Comparison of ENCODE assay signal across 2 fruit fly cellular contexts in the genomic region with DNA sequence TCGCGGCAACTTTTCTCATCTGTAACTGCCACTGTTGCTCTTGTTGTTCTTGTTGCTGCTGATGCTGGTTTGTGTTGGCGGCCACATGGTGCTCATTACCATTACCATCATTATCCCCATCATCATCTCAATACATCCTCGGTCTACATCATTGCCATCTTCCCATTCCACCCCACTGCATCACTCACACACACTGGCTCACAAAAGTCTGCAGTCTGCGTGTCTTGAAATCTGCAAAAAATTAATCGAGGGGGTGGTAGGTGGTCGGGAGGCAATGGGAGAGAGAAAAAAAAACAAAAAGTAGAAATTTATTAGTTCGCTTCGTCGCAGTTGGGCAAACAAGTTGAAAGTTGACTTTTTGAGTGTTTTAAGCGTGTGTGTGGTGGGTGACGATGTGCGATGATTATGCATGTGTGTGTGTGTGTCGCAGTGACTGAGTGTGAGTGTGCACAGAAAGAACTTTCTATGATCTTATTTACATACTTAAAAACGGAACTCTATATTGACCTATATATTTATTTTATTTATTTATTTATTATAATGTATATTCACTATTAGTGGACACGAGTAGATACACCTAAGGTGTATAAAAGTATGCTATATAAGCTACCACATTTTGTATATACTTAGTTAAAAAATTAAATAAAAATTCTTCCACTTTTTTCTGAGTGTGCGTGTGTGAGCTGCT.
TF ChIP-seq lines count a peak whose summit lies in the region.

No protein-coding gene starts in this region.

TF ChIP-seq in whole organism, embryonic, 481 proteins besides CTCF, POLR2A, EP300 and RAD21 (continued from another document and continues in another):
- TF ChIP-seq Med (GFP tag; lab: Kevin White, UChicago) (peak; percentile 72), crc (GFP tag; optimal IDR thresholded peaks at IDR 0.05; lab: Kevin White, UChicago) (no peak), Nf-YC (tag; optimal IDR thresholded peaks at IDR 0.05; lab: Kevin White, UChicago) (no peak), lmd (GFP tag; IDR thresholded peaks at IDR 0.05; lab: Robert Waterston, UW) (0 out of 2 replicates have a peak, but pooled peaks have one; percentile 19), CG17359 (tag; optimal IDR thresholded peaks at IDR 0.05; lab: Kevin White, UChicago) (peak; percentile 46), HLH3B (GFP tag; IDR thresholded peaks at IDR 0.05; lab: Robert Waterston, UW) (0 out of 2 replicates have a peak, but pooled peaks have one; percentile 18), CG6791 (GFP tag; IDR thresholded peaks at IDR 0.05; lab: Robert Waterston, UW; ENCODE audit: partially characterized antibody) (no peak), Scr (GFP tag; IDR thresholded peaks at IDR 0.05; lab: Robert Waterston, UW; ENCODE audit: partially characterized antibody) (no peak), dmrt99B (tag; optimal IDR thresholded peaks at IDR 0.05; lab: Kevin White, UChicago) (peak; percentile 57), CG1832 (GFP tag; optimal IDR thresholded peaks at IDR 0.05; lab: Kevin White, UChicago) (no peak), gsb-n (tag; optimal IDR thresholded peaks at IDR 0.05; lab: Kevin White, UChicago) (peak; percentile 22), ewg (GFP tag; optimal IDR thresholded peaks at IDR 0.05; lab: Kevin White, UChicago) (no peak), HLHmδ (GFP tag; optimal IDR thresholded peaks at IDR 0.05; lab: Kevin White, UChicago) (no peak), unpg (GFP tag; optimal IDR thresholded peaks at IDR 0.05; lab: Kevin White, UChicago) (peak; percentile 2), CG6765 (GFP tag; optimal IDR thresholded peaks at IDR 0.05; lab: Kevin White, UChicago) (no peak), CG9609 (GFP tag; optimal IDR thresholded peaks at IDR 0.05; lab: Kevin White, UChicago) (no peak), h (optimal IDR thresholded peaks at IDR 0.05; lab: Kevin White, UChicago) (no peak), peb (GFP tag; IDR thresholded peaks at IDR 0.05; lab: Robert Waterston, UW) (no peak), CG2889 (GFP tag; IDR thresholded peaks at IDR 0.05; lab: Robert Waterston, UW) (no peak), NFAT (GFP tag; IDR thresholded peaks at IDR 0.05; lab: Robert Waterston, UW) (no peak), CG2120 (GFP tag; optimal IDR thresholded peaks at IDR 0.05; lab: Kevin White, UChicago) (no peak), PHDP (tag; optimal IDR thresholded peaks at IDR 0.05; lab: Kevin White, UChicago) (peak; percentile 36), CG6689 (GFP tag; IDR thresholded peaks at IDR 0.05; lab: Robert Waterston, UW) (0 out of 2 replicates have a peak, but pooled peaks have one; percentile 19), HLH54F (GFP tag; optimal IDR thresholded peaks at IDR 0.05; lab: Kevin White, UChicago) (no peak), HmgZ (tag; optimal IDR thresholded peaks at IDR 0.05; lab: Kevin White, UChicago) (no peak), CG12659 (GFP tag; optimal IDR thresholded peaks at IDR 0.05; lab: Kevin White, UChicago) (peak; percentile 10), nom (GFP tag; optimal IDR thresholded peaks at IDR 0.05; lab: Kevin White, UChicago) (no peak), CG6813 (GFP tag; optimal IDR thresholded peaks at IDR 0.05; lab: Kevin White, UChicago) (peak; percentile 12), CG8089 (GFP tag; optimal IDR thresholded peaks at IDR 0.05; lab: Kevin White, UChicago) (no peak), gcm2 (GFP tag; optimal IDR thresholded peaks at IDR 0.05; lab: Kevin White, UChicago) (no peak), eve (GFP tag; optimal IDR thresholded peaks at IDR 0.05; lab: Kevin White, UChicago) (no peak), luna (GFP tag; optimal IDR thresholded peaks at IDR 0.05; lab: Kevin White, UChicago) (no peak), CG30403 (GFP tag; optimal IDR thresholded peaks at IDR 0.05; lab: Kevin White, UChicago) (peak; percentile 22), Gsc (GFP tag; IDR thresholded peaks at IDR 0.05; lab: Robert Waterston, UW) (no peak), sug (tag; optimal IDR thresholded peaks at IDR 0.05; lab: Kevin White, UChicago) (peak; percentile 5), ssp (GFP tag; IDR thresholded peaks at IDR 0.05; lab: Robert Waterston, UW) (no peak), ftz-f1 (GFP tag; optimal IDR thresholded peaks at IDR 0.05; lab: Kevin White, UChicago) (no peak), Ptx1 (GFP tag; IDR thresholded peaks at IDR 0.05; lab: Robert Waterston, UW) (0 out of 2 replicates have a peak, but pooled peaks have one; percentile 25), MESR4 (GFP tag; optimal IDR thresholded peaks at IDR 0.05; lab: Kevin White, UChicago) (no peak), jing (GFP tag; optimal IDR thresholded peaks at IDR 0.05; lab: Kevin White, UChicago) (no peak), CG2116 (GFP tag; optimal IDR thresholded peaks at IDR 0.05; lab: Kevin White, UChicago) (no peak), Dll (GFP tag; IDR thresholded peaks at IDR 0.05; lab: Robert Waterston, UW; ENCODE audit: partially characterized antibody) (no peak), sim (GFP tag; IDR thresholded peaks at IDR 0.05; lab: Robert Waterston, UW) (no peak), NC2α (GFP tag; optimal IDR thresholded peaks at IDR 0.05; lab: Kevin White, UChicago) (no peak), Lhr (GFP tag; optimal IDR thresholded peaks at IDR 0.05; lab: Kevin White, UChicago) (no peak), run (tag; optimal IDR thresholded peaks at IDR 0.05; lab: Kevin White, UChicago) (no peak), NC2β (GFP tag; optimal IDR thresholded peaks at IDR 0.05; lab: Kevin White, UChicago) (no peak), CG10565 (GFP tag; optimal IDR thresholded peaks at IDR 0.05; lab: Kevin White, UChicago) (no peak), Elba2 (GFP tag; optimal IDR thresholded peaks at IDR 0.05; lab: Kevin White, UChicago) (no peak), wek (GFP tag; optimal IDR thresholded peaks at IDR 0.05; lab: Kevin White, UChicago) (no peak), sisA (GFP tag; IDR thresholded peaks at IDR 0.05; lab: Robert Waterston, UW) (peak; percentile 10; the same call in 1 of the 2 replicates), CG10654 (GFP tag; optimal IDR thresholded peaks at IDR 0.05; lab: Kevin White, UChicago) (no peak), fd3F (GFP tag; optimal IDR thresholded peaks at IDR 0.05; lab: Kevin White, UChicago) (no peak), Doc2 (GFP tag; IDR thresholded peaks at IDR 0.05; lab: Robert Waterston, UW) (no peak), Xbp1 (GFP tag; optimal IDR thresholded peaks at IDR 0.05; lab: Kevin White, UChicago) (peak; percentile 2), pfk (GFP tag; optimal IDR thresholded peaks at IDR 0.05; lab: Kevin White, UChicago) (no peak), CG13775 (GFP tag; optimal IDR thresholded peaks at IDR 0.05; lab: Kevin White, UChicago) (peak; percentile 9), zen (tag; optimal IDR thresholded peaks at IDR 0.05; lab: Kevin White, UChicago) (no peak), Mad (GFP tag; optimal IDR thresholded peaks at IDR 0.05; lab: Kevin White, UChicago) (no peak), Eip74EF (GFP tag; optimal IDR thresholded peaks at IDR 0.05; lab: Kevin White, UChicago) (no peak), CG13296 (GFP tag; optimal IDR thresholded peaks at IDR 0.05; lab: Kevin White, UChicago) (peak; percentile 17), CG10267 (tag; optimal IDR thresholded peaks at IDR 0.05; lab: Kevin White, UChicago) (peak; percentile 22), CG14014 (GFP tag; IDR thresholded peaks at IDR 0.05; lab: Robert Waterston, UW) (no peak)

TF ChIP-seq in whole organism, prepupa, 60 proteins besides CTCF, POLR2A, EP300 and RAD21 (continued from another document):
- TF ChIP-seq CG10631 (GFP tag; optimal IDR thresholded peaks at IDR 0.05; lab: Kevin White, UChicago) = peak; percentile 28
- TF ChIP-seq Hr4 (GFP tag; optimal IDR thresholded peaks at IDR 0.05; lab: Kevin White, UChicago) = peak; percentile 34
- TF ChIP-seq CG6163 (GFP tag; IDR thresholded peaks at IDR 0.05; lab: Robert Waterston, UW) = peak; percentile 42; the same call in 1 of the 3 replicates
- peak; percentile 28; the same call in 1 of the 2 replicates for TF ChIP-seq Gug (GFP tag; IDR thresholded peaks at IDR 0.05; lab: Robert Waterston, UW)
- no peak for TF ChIP-seq spab (GFP tag; optimal IDR thresholded peaks at IDR 0.05; lab: Kevin White, UChicago)
- no peak for TF ChIP-seq Hr39 (GFP tag; optimal IDR thresholded peaks at IDR 0.05; lab: Kevin White, UChicago)
- peak; percentile 23 for TF ChIP-seq CG8632 (GFP tag; optimal IDR thresholded peaks at IDR 0.05; lab: Kevin White, UChicago)
- TF ChIP-seq CG6276 (GFP tag; optimal IDR thresholded peaks at IDR 0.05; lab: Kevin White, UChicago) = peak; percentile 56
- TF ChIP-seq net (GFP tag; optimal IDR thresholded peaks at IDR 0.05; lab: Kevin White, UChicago) = peak; percentile 22
- no peak for TF ChIP-seq Sox102F (GFP tag; optimal IDR thresholded peaks at IDR 0.05; lab: Kevin White, UChicago)
